Fruit fly (Drosophila melanogaster) whole organism, embryonic: Measurements from ENCODE around the gene CG6652.

Experiments used
- Adf1 ChIP-seq: fragments of 200-800 bp; sonication (Bioruptor generic); IDR thresholded peaks from 2 replicates; pipeline ENCODE4 v1.3.6; 2022; ENCODE audit warnings: missing biosample characterization, missing genetic modification characterization
- Asciz ChIP-seq: fragments of 200-800 bp; sonication (Bioruptor generic); optimal IDR thresholded peaks from 2 replicates; lab custom pipeline; 2017; ENCODE audit warnings: missing biosample characterization, mild to moderate bottlenecking, missing genetic modification characterization, missing genetic modification reagents
- CG10979 ChIP-seq: fragments of 200-800 bp; sonication (Bioruptor generic); optimal IDR thresholded peaks from 2 replicates; lab custom pipeline; 2018; ENCODE audit warnings: missing biosample characterization, mild to moderate bottlenecking, missing genetic modification characterization, moderate library complexity
- CG12104 ChIP-seq: fragments of 200-800 bp; sonication (Bioruptor generic); optimal IDR thresholded peaks from 3 replicates; lab custom pipeline; 2016; ENCODE audit warnings: missing biosample characterization, missing genetic modification characterization
- CG13296 ChIP-seq: fragments of 200-800 bp; sonication (Bioruptor generic); optimal IDR thresholded peaks from 3 replicates; lab custom pipeline; 2018; ENCODE audit warnings: missing biosample characterization, mild to moderate bottlenecking, missing genetic modification characterization
- CG14014 ChIP-seq: fragments of 200-800 bp; sonication (Bioruptor generic); IDR thresholded peaks from 2 replicates; pipeline ENCODE4 v1.3.6; 2022; ENCODE audit warnings: missing biosample characterization, missing genetic modification characterization
- CG15269 ChIP-seq: fragments of 200-800 bp; sonication (Bioruptor generic); optimal IDR thresholded peaks from 2 replicates; lab custom pipeline; 2018; ENCODE audit warnings: missing biosample characterization, mild to moderate bottlenecking, missing genetic modification characterization, moderate library complexity
- CG17328 ChIP-seq: fragments of 200-800 bp; sonication (Bioruptor generic); IDR thresholded peaks from 2 replicates; pipeline ENCODE4 v1.3.6; 2022; ENCODE audit warnings: missing biosample characterization, missing genetic modification characterization
- CG17385 ChIP-seq: fragments of 200-800 bp; sonication (Bioruptor generic); optimal IDR thresholded peaks from 3 replicates; lab custom pipeline; 2018; ENCODE audit warnings: missing biosample characterization, mild to moderate bottlenecking, missing genetic modification characterization
- CG17612 ChIP-seq: fragments of 200-800 bp; sonication (Bioruptor generic); IDR thresholded peaks from 2 replicates; pipeline ENCODE4 v1.3.6; 2022; ENCODE audit warnings: missing biosample characterization, missing genetic modification characterization
- CG17912 ChIP-seq: fragments of 200-800 bp; sonication (Bioruptor generic); optimal IDR thresholded peaks from 2 replicates; lab custom pipeline; 2018; ENCODE audit warnings: missing biosample characterization, mild to moderate bottlenecking, missing genetic modification characterization
- CG18599 ChIP-seq: fragments of 200-800 bp; sonication (Bioruptor generic); optimal IDR thresholded peaks from 3 replicates; lab custom pipeline; 2017; ENCODE audit warnings: missing biosample characterization, missing genetic modification characterization, mild to moderate bottlenecking, moderate library complexity, missing genetic modification reagents
- CG2678 ChIP-seq: fragments of 200-800 bp; sonication (Bioruptor generic); optimal IDR thresholded peaks from 3 replicates; lab custom pipeline; 2019; ENCODE audit warnings: missing biosample characterization, mild to moderate bottlenecking, missing genetic modification characterization, moderate library complexity
- CG32532 ChIP-seq: fragments of 200-800 bp; sonication (Bioruptor generic); IDR thresholded peaks from 2 replicates; pipeline ENCODE4 v1.3.6; 2022; ENCODE audit warnings: missing biosample characterization, missing genetic modification characterization
- CG34224 ChIP-seq: fragments of 200-800 bp; sonication (Bioruptor generic); IDR thresholded peaks from 3 replicates; pipeline ENCODE4 v1.3.6; 2022; ENCODE audit warnings: missing biosample characterization, missing genetic modification characterization; ENCODE audit not compliant: partially characterized antibody
- CG43689 ChIP-seq: fragments of 200-800 bp; sonication (Bioruptor generic); IDR thresholded peaks from 2 replicates; pipeline ENCODE4 v1.3.6; 2022; ENCODE audit warnings: missing biosample characterization, missing genetic modification characterization
- CG4404 ChIP-seq: fragments of 200-800 bp; sonication (Bioruptor generic); IDR thresholded peaks from 2 replicates; pipeline ENCODE4 v1.3.6; 2022; ENCODE audit warnings: missing biosample characterization, missing genetic modification characterization
- CG9215 ChIP-seq: fragments of 200-800 bp; sonication (Bioruptor generic); IDR thresholded peaks from 2 replicates; pipeline ENCODE4 v1.3.6; 2022; ENCODE audit warnings: missing biosample characterization, missing genetic modification characterization
- CHES-1-like ChIP-seq: fragments of 200-800 bp; sonication (Bioruptor generic); optimal IDR thresholded peaks from 2 replicates; lab custom pipeline; 2016; ENCODE audit warnings: missing biosample characterization, missing genetic modification characterization
- Fer1 ChIP-seq: fragments of 200-800 bp; sonication (Bioruptor generic); optimal IDR thresholded peaks from 2 replicates; lab custom pipeline; 2017; ENCODE audit warnings: missing biosample characterization, mild to moderate bottlenecking, missing genetic modification characterization
- Fer3 ChIP-seq: fragments of 200-800 bp; sonication (Bioruptor generic); optimal IDR thresholded peaks from 2 replicates; lab custom pipeline; 2018; ENCODE audit warnings: missing biosample characterization, mild to moderate bottlenecking, missing genetic modification characterization, moderate library complexity
- H2.0 ChIP-seq: fragments of 200-800 bp; sonication (Bioruptor generic); IDR thresholded peaks from 2 replicates; pipeline ENCODE4 v1.3.6; 2022; ENCODE audit warnings: missing biosample characterization, missing genetic modification characterization
- Hr3 ChIP-seq: fragments of 200-800 bp; sonication (Bioruptor generic); optimal IDR thresholded peaks from 3 replicates; lab custom pipeline; 2016; ENCODE audit warnings: missing biosample characterization, missing genetic modification characterization
- Hr78 ChIP-seq, 2 experiments: fragments of 200-800 bp in 1 of 2; fragments of >200 bp in 1 of 2; sonication (Bioruptor generic) in 1 of 2; optimal IDR thresholded peaks; 2 replicates each; lab custom pipeline; 2017 to 2019; ENCODE audit warnings: missing biosample characterization in 2 of 2, missing genetic modification characterization in 2 of 2, mild to moderate bottlenecking in 1 of 2, moderate library complexity in 1 of 2
- Lhr ChIP-seq: fragments of 200-800 bp; sonication (Bioruptor generic); optimal IDR thresholded peaks from 3 replicates; lab custom pipeline; 2017; ENCODE audit warnings: mild to moderate bottlenecking, missing biosample characterization, missing genetic modification reagents, missing genetic modification characterization
- MESR4 ChIP-seq: fragments of 200-800 bp; sonication (Bioruptor generic); optimal IDR thresholded peaks from 2 replicates; lab custom pipeline; 2018; ENCODE audit warnings: missing biosample characterization, mild to moderate bottlenecking, missing genetic modification characterization, moderate library complexity
- NK7.1 ChIP-seq: fragments of 200-800 bp; sonication (Bioruptor generic); optimal IDR thresholded peaks from 3 replicates; lab custom pipeline; 2016; ENCODE audit warnings: missing biosample characterization, missing genetic modification characterization
- Nf-YB ChIP-seq: fragments of 200-800 bp; sonication (Bioruptor generic); optimal IDR thresholded peaks from 3 replicates; lab custom pipeline; 2019; ENCODE audit warnings: missing biosample characterization, mild to moderate bottlenecking, missing genetic modification characterization, moderate library complexity
- Six4 ChIP-seq: fragments of 200-800 bp; sonication (Bioruptor generic); optimal IDR thresholded peaks from 2 replicates; lab custom pipeline; 2016; ENCODE audit warnings: missing biosample characterization, missing genetic modification characterization
- Ssrp ChIP-seq: fragments of 200-800 bp; sonication (Bioruptor generic); optimal IDR thresholded peaks from 2 replicates; lab custom pipeline; 2018; ENCODE audit warnings: missing biosample characterization, mild to moderate bottlenecking, missing genetic modification characterization, moderate library complexity
- Stat92E ChIP-seq, 3 experiments: fragments of >200 bp in 2 of 3; fragments of 200-800 bp in 1 of 3; sonication (Bioruptor generic) in 1 of 3; optimal IDR thresholded peaks; 2 replicates each; lab custom pipeline; 2017 to 2019; ENCODE audit warnings: missing biosample characterization in 3 of 3, missing genetic modification characterization in 3 of 3, mild to moderate bottlenecking in 1 of 3, moderate library complexity in 1 of 3
- Taf1 ChIP-seq: fragments of 200-800 bp; sonication (Bioruptor generic); IDR thresholded peaks from 2 replicates; pipeline ENCODE4 v1.3.6; 2022; ENCODE audit warnings: missing biosample characterization, missing genetic modification characterization
- Tbp ChIP-seq: fragments of >200 bp; optimal IDR thresholded peaks from 2 replicates; lab custom pipeline; 2018; ENCODE audit warnings: missing biosample characterization, missing genetic modification characterization
- Usf ChIP-seq: fragments of 200-800 bp; sonication (Bioruptor generic); optimal IDR thresholded peaks from 2 replicates; lab custom pipeline; 2017; ENCODE audit warnings: missing genotype, missing biosample characterization, missing genetic modification characterization
- ac ChIP-seq: fragments of 200-800 bp; sonication (Bioruptor generic); optimal IDR thresholded peaks from 3 replicates; lab custom pipeline; 2017; ENCODE audit warnings: missing biosample characterization, mild to moderate bottlenecking, missing genetic modification characterization
- chinmo ChIP-seq: fragments of 200-800 bp; sonication (Bioruptor generic); IDR thresholded peaks from 4 replicates; pipeline ENCODE4 v1.3.6; 2022; ENCODE audit warnings: missing biosample characterization, missing genetic modification characterization; ENCODE audit not compliant: partially characterized antibody
- fd96Cb ChIP-seq: fragments of 200-800 bp; sonication (Bioruptor generic); optimal IDR thresholded peaks from 2 replicates; lab custom pipeline; 2018; ENCODE audit warnings: missing biosample characterization, mild to moderate bottlenecking, missing genetic modification characterization, moderate library complexity
- grau ChIP-seq: fragments of 200-800 bp; optimal IDR thresholded peaks from 3 replicates; lab custom pipeline; 2019; ENCODE audit warnings: missing biosample characterization, mild to moderate bottlenecking, missing genetic modification characterization, moderate library complexity
- maf-S ChIP-seq: fragments of 200-800 bp; sonication (Bioruptor generic); optimal IDR thresholded peaks from 2 replicates; lab custom pipeline; 2016; ENCODE audit warnings: missing biosample characterization, missing genetic modification characterization
- pnt ChIP-seq: fragments of 200-800 bp; sonication (Bioruptor generic); optimal IDR thresholded peaks from 3 replicates; lab custom pipeline; 2016; ENCODE audit warnings: missing biosample characterization, missing genetic modification characterization
- psq ChIP-seq: fragments of 200-800 bp; sonication (Bioruptor generic); optimal IDR thresholded peaks from 2 replicates; lab custom pipeline; 2017; ENCODE audit warnings: missing biosample characterization, missing genetic modification characterization
- repo ChIP-seq: fragments of 200-800 bp; sonication (Bioruptor generic); optimal IDR thresholded peaks from 2 replicates; lab custom pipeline; 2016; ENCODE audit warnings: missing biosample characterization, missing genetic modification characterization
- seq ChIP-seq: fragments of 200-800 bp; sonication (Bioruptor generic); IDR thresholded peaks from 2 replicates; pipeline ENCODE4 v1.3.6; 2022; ENCODE audit warnings: missing biosample characterization, missing genetic modification characterization
- sob ChIP-seq: fragments of 200-800 bp; sonication (Bioruptor generic); IDR thresholded peaks from 2 replicates; pipeline ENCODE4 v1.3.6; 2022; ENCODE audit warnings: missing biosample characterization, missing genetic modification characterization
- ttk ChIP-seq: fragments of 200-800 bp; sonication (Bioruptor generic); IDR thresholded peaks from 2 replicates; pipeline ENCODE4 v2.1.2; 2022; ENCODE audit warnings: missing biosample characterization, missing genetic modification characterization
- unc-4 ChIP-seq: fragments of 200-800 bp; sonication (Bioruptor generic); IDR thresholded peaks from 2 replicates; pipeline ENCODE4 v1.3.6; 2022; ENCODE audit warnings: missing biosample characterization, missing genetic modification characterization; ENCODE audit not compliant: partially characterized antibody
- wek ChIP-seq: fragments of 200-800 bp; sonication (Bioruptor generic); optimal IDR thresholded peaks from 3 replicates; lab custom pipeline; 2018; ENCODE audit warnings: missing biosample characterization, mild to moderate bottlenecking, missing genetic modification characterization, moderate library complexity
- zen2 ChIP-seq: fragments of 200-800 bp; sonication (Bioruptor generic); IDR thresholded peaks from 3 replicates; pipeline ENCODE4 v1.3.6; 2022; ENCODE audit warnings: missing biosample characterization, missing genetic modification characterization; ENCODE audit not compliant: partially characterized antibody

The CG6652 gene

dm6 chr3L:17015663-17016575 is 6.7 kb downstream of the CG6652 start, which contains the start of the genes CG6664 and CG7728 (continued):
- peak; percentile 13 for TF ChIP-seq CG18599 (GFP tag; lab: Kevin White, UChicago)
- TF ChIP-seq MESR4 (GFP tag; lab: Kevin White, UChicago) = peak; percentile 95
- TF ChIP-seq CHES-1-like (GFP tag; lab: Kevin White, UChicago) = no peak
- peak; percentile 36 for TF ChIP-seq CG13296 (GFP tag; lab: Kevin White, UChicago)
- TF ChIP-seq seq = no peak
- TF ChIP-seq Fer3 (tag; lab: Kevin White, UChicago) = no peak
- peak; percentile 30 for TF ChIP-seq Nf-YB (GFP tag; lab: Kevin White, UChicago)
- peak; percentile 26; the same call in 1 of the 2 replicates for TF ChIP-seq ttk (GFP tag; lab: Robert Waterston, UW)
- peak; percentile 40 for TF ChIP-seq Lhr
- no peak for TF ChIP-seq psq
- TF ChIP-seq CG14014 (GFP tag; lab: Robert Waterston, UW) = peak; percentile 25
- TF ChIP-seq Stat92E (GFP tag; optimal IDR thresholded peaks at IDR 0.05; lab: Kevin White, UChicago) = peak in 1 of 3 experiments; percentile 6
- TF ChIP-seq Hr3 = peak; percentile 9
- TF ChIP-seq pnt (GFP tag; lab: Kevin White, UChicago) = peak; percentile 25
- TF ChIP-seq Tbp = no peak
- no peak; the same call in 1 of the 2 replicates for TF ChIP-seq Taf1 (GFP tag; lab: Robert Waterston, UW)
- TF ChIP-seq Adf1 (GFP tag; lab: Robert Waterston, UW) = no peak
- TF ChIP-seq CG43689 (GFP tag; lab: Robert Waterston, UW) = no peak
- TF ChIP-seq CG9215 (GFP tag; lab: Robert Waterston, UW) = peak; percentile 46
- TF ChIP-seq Ssrp = peak; percentile 38
- TF ChIP-seq CG10979 (tag; lab: Kevin White, UChicago) = peak; percentile 14
- no peak for TF ChIP-seq repo (GFP tag; lab: Kevin White, UChicago)
- no peak for TF ChIP-seq CG15269 (tag; lab: Kevin White, UChicago)
- peak; percentile 45; the same call in 2 of the 3 replicates for TF ChIP-seq CG34224 (GFP tag; lab: Robert Waterston, UW)
- TF ChIP-seq zen2 (GFP tag; lab: Robert Waterston, UW) = no peak
- peak; percentile 28 for TF ChIP-seq Fer1 (GFP tag; lab: Kevin White, UChicago)
- no peak for TF ChIP-seq CG4404
- TF ChIP-seq Hr78 (GFP tag; optimal IDR thresholded peaks at IDR 0.05; lab: Kevin White, UChicago) = no peak
- peak; percentile 19 for TF ChIP-seq Six4
- TF ChIP-seq CG17612 (GFP tag; lab: Robert Waterston, UW) = no peak
- TF ChIP-seq CG2678 = no peak
- peak; percentile 20 for TF ChIP-seq fd96Cb
- no peak for TF ChIP-seq CG17385 (GFP tag; lab: Kevin White, UChicago)
- TF ChIP-seq sob (GFP tag; lab: Robert Waterston, UW) = peak; percentile 74
- no peak for TF ChIP-seq maf-S (GFP tag; lab: Kevin White, UChicago)
- peak; percentile 49 for TF ChIP-seq grau
- TF ChIP-seq NK7.1 (GFP tag; lab: Kevin White, UChicago) = no peak
- no peak for TF ChIP-seq Usf (GFP tag; lab: Kevin White, UChicago)
- TF ChIP-seq H2.0 (GFP tag; lab: Robert Waterston, UW) = peak; percentile 62; the same call in 1 of the 2 replicates
- no peak for TF ChIP-seq ac (GFP tag; lab: Kevin White, UChicago)
- peak; percentile 71 for TF ChIP-seq CG17912 (GFP tag; lab: Kevin White, UChicago)
- TF ChIP-seq unc-4 (GFP tag; lab: Robert Waterston, UW) = peak; percentile 53; the same call in 1 of the 2 replicates
- TF ChIP-seq CG12104 (GFP tag; lab: Kevin White, UChicago) = peak; percentile 52
- TF ChIP-seq Asciz (GFP tag; lab: Kevin White, UChicago) = no peak
- peak; percentile 47 for TF ChIP-seq CG32532 (GFP tag; lab: Robert Waterston, UW)
- no peak for TF ChIP-seq CG17328
- TF ChIP-seq wek = no peak
- no peak for TF ChIP-seq chinmo (GFP tag; lab: Robert Waterston, UW)
